Worm (Caenorhabditis elegans): ENCODE data around the gene cyn-12.

Gene cyn-12

DNA sequence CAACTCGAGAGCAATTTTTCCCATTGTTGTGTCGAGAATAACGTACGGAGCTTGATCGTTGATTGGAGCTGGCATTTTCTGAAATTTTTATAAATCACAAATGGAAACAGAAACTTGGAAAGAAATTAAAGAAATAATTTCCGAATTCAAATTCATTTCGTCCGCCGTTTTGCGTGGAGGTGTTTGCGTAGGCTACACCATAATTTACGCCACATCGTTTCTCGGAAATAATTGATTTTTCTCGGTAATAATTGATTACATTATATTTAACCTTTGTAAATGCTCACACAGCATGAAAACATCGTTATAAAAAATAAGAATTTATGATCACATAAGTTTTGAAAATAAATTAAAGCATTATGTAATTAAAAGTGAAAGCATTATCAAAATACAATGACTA is at the start of gene cyn-12:
TSS of gene cyn-12 (minus strand) at position 78 of the 400 bp plus-strand sequence.
- no peak for TF ChIP-seq F22D6.2 (tag; optimal IDR thresholded peaks at IDR 0.05)
- no peak for TF ChIP-seq atf-7 (tag; optimal IDR thresholded peaks at IDR 0.05)
- TF ChIP-seq unc-130 (GFP tag; optimal IDR thresholded peaks at IDR 0.05): no peak
- no peak for TF ChIP-seq lin-35 (GFP tag; optimal IDR thresholded peaks at IDR 0.05)
- TF ChIP-seq attf-5 (GFP tag; optimal IDR thresholded peaks at IDR 0.05): peak; percentile 16
- no peak for TF ChIP-seq nfyb-1 (GFP tag; IDR thresholded peaks at IDR 0.05)
- TF ChIP-seq lin-54 (GFP tag; optimal IDR thresholded peaks at IDR 0.05): peak; percentile 23
- no peak for TF ChIP-seq pha-4 (tag; optimal IDR thresholded peaks at IDR 0.05)
- no peak for TF ChIP-seq nfya-2 (GFP tag; IDR thresholded peaks at IDR 0.05)
- TF ChIP-seq D2030.7 (GFP tag; IDR thresholded peaks at IDR 0.05): no peak
- TF ChIP-seq snpc-3.4 (tag; optimal IDR thresholded peaks at IDR 0.05): no peak
- no peak for TF ChIP-seq B0261.1 (tag; optimal IDR thresholded peaks at IDR 0.05)
- TF ChIP-seq snpc-4 (GFP tag; optimal IDR thresholded peaks at IDR 0.05): no peak
- TF ChIP-seq snpc-4 (tag; optimal IDR thresholded peaks at IDR 0.05): peak in 1 of 4 experiments; percentile 3
- no peak for TF ChIP-seq Y95B8A.8 (GFP tag; IDR thresholded peaks at IDR 0.05)
- no peak for TF ChIP-seq tbp1 (GFP tag; optimal IDR thresholded peaks at IDR 0.05)
- TF ChIP-seq ztf-3 (GFP tag; optimal IDR thresholded peaks at IDR 0.05): no peak
- no peak for TF ChIP-seq sea-2 (GFP tag; IDR thresholded peaks at IDR 0.05)
- no peak for TF ChIP-seq ZK185.1 (tag; optimal IDR thresholded peaks at IDR 0.05; ENCODE audit: poor library complexity, severe bottlenecking)
- no peak for TF ChIP-seq ekl-4 (GFP tag; IDR thresholded peaks at IDR 0.05)
- TF ChIP-seq ztf-22 (GFP tag; optimal IDR thresholded peaks at IDR 0.05): no peak
- no peak for TF ChIP-seq madf-6 (GFP tag; IDR thresholded peaks at IDR 0.05)
- TF ChIP-seq Y67H2A.10 (GFP tag; conservative IDR thresholded peaks at IDR 0.05): no peak
- no peak for TF ChIP-seq lin-26 (GFP tag; IDR thresholded peaks at IDR 0.05)

DNA sequence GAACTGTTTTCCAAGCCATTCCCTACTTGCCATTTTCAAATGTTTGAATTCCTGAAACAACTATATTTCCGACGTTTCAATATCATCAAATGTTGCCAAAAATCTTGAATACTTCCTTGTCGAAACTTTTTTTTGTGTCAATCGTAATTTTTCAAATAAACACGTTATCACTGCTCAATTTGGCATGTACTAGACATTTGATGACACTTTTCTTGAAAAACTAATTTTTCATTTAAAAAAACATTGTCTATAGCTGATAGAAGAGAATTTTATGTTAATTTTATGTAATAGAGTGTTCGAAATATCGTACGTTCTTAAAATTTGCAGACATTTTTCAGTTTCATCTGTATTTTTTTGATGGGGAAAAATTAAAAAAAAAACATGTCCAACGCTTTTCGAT is 49.8 kb upstream of the cyn-12 start:
- no peak for TF ChIP-seq aptf-3 (GFP tag; IDR thresholded peaks at IDR 0.05)
- TF ChIP-seq F37B4.10 (GFP tag; IDR thresholded peaks at IDR 0.05): no peak
- no peak for TF ChIP-seq C06A6.2 (GFP tag; conservative IDR thresholded peaks at IDR 0.05)
- TF ChIP-seq pha-4 (tag; optimal IDR thresholded peaks at IDR 0.05): peak; percentile 36
- no peak for TF ChIP-seq gei-17 (GFP tag; optimal IDR thresholded peaks at IDR 0.05)
- no peak for TF ChIP-seq Y56A3A.18 (GFP tag; IDR thresholded peaks at IDR 0.05)
- no peak for TF ChIP-seq K12H6.12 (tag; optimal IDR thresholded peaks at IDR 0.05)
- no peak for TF ChIP-seq fkh-3 (tag; optimal IDR thresholded peaks at IDR 0.05)
- no peak for TF ChIP-seq lin-26 (GFP tag; IDR thresholded peaks at IDR 0.05)
- no peak for TF ChIP-seq die-1 (tag; optimal IDR thresholded peaks at IDR 0.05)
- no peak for TF ChIP-seq F22D6.2 (tag; optimal IDR thresholded peaks at IDR 0.05)
- peak; percentile 60 to 85 for TF ChIP-seq let-607 (tag; optimal IDR thresholded peaks at IDR 0.05)
- no peak for TF ChIP-seq nfya-1 (tag; optimal IDR thresholded peaks at IDR 0.05; ENCODE audit: borderline replicate concordance, insufficient read depth)
- no peak for TF ChIP-seq ceh-58 (GFP tag; IDR thresholded peaks at IDR 0.05)
- TF ChIP-seq rpc-1 (optimal IDR thresholded peaks at IDR 0.05): no peak
- no peak for TF ChIP-seq rpc-1 (tag; optimal IDR thresholded peaks at IDR 0.05)
- TF ChIP-seq F52B5.7 (tag; optimal IDR thresholded peaks at IDR 0.05): no peak
- no peak for TF ChIP-seq T26A5.8 (tag; optimal IDR thresholded peaks at IDR 0.05)
- no peak for TF ChIP-seq zim-3 (tag; optimal IDR thresholded peaks at IDR 0.05)
- TF ChIP-seq ztf-22 (GFP tag; optimal IDR thresholded peaks at IDR 0.05): peak; percentile 47
- peak; percentile 78 for TF ChIP-seq nhr-80 (tag; optimal IDR thresholded peaks at IDR 0.05)
- TF ChIP-seq lir-1 (GFP tag; conservative IDR thresholded peaks at IDR 0.05): no peak
- TF ChIP-seq nhr-120 (GFP tag; IDR thresholded peaks at IDR 0.05): no peak
- no peak for TF ChIP-seq F55B11.4 (tag; optimal IDR thresholded peaks at IDR 0.05; ENCODE audit: borderline replicate concordance, insufficient read depth)
- peak; percentile 75 for TF ChIP-seq unc-62 (GFP tag; optimal IDR thresholded peaks at IDR 0.05)
- no peak for TF ChIP-seq snpc-1.3 (tag; optimal IDR thresholded peaks at IDR 0.05; ENCODE audit: insufficient read depth)
- TF ChIP-seq Y67H2A.10 (GFP tag; conservative IDR thresholded peaks at IDR 0.05): no peak
- TF ChIP-seq ceh-27 (GFP tag; optimal IDR thresholded peaks at IDR 0.05): no peak
- no peak for TF ChIP-seq snpc-1.1 (tag; optimal IDR thresholded peaks at IDR 0.05; ENCODE audit: insufficient read depth)
- no peak for TF ChIP-seq rcor-1 (GFP tag; IDR thresholded peaks at IDR 0.05)

Measured in whole organism, young adult.